Worm (Caenorhabditis elegans): ENCODE measurements around the gene bus-8A.

The bus-8A gene

DNA sequence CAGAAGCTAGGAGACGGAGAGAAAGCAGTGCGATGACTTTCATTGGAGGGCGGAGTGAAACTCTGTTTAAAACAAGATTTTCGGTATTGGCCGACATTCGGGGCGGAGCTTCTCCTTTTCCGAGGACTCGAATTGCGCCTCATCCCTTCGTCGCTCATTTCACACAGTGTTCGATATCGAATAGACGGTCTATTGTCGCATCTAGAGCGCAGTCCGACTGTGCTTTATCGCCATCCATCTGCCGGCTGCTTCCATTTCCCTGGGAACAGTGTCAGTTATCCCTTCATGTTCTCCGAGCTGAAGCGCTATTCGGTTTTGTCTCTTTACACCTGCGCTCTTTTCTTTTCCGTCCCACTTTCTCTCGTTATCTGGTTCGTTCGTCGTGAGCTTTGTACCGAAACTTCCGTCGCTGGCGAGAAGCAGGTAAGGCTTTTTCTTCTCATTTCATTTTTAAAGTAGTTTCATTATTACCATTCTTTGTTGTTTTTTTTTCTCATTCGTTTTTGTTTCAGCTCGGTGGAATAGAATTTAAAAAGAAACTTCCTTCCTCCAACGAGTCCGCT lies at the start of gene bus-8A, which contains the start of gene bus-8B:
Gene bus-8A, plus strand, starts transcription at position 96 of the 563 bp plus-strand sequence.
Gene bus-8B, plus strand, starts transcription at position 513 of the 563 bp plus-strand sequence.
- no peak for TF ChIP-seq W03F9.2 (tag; optimal IDR thresholded peaks at IDR 0.05)
- no peak for TF ChIP-seq him-1 (tag; optimal IDR thresholded peaks at IDR 0.05)
- no peak for TF ChIP-seq dao-5 (tag; optimal IDR thresholded peaks at IDR 0.05)

DNA sequence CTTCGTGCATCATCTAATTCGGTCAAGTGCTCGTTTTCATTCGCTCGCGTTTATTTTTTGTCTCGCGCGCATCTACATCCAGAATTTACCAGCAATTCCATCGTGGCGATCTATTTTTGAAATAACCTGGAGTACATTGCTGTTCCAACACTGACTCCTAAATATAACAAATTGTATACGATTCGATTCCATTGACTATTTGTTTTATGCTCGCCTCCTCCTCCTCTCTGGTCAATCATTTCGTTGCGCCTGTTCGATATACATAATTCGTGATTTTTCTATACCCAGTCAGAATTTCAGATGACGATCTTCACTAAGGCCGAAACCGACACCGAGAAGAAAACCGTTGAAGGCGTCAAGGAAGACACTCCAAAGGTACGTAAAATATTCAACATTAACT lies 47.9 kb upstream of the bus-8A start, which contains the start of gene itm-2:
Gene itm-2, plus strand, starts transcription at position 301 of the 400 bp plus-strand sequence.
- TF ChIP-seq W03F9.2 (tag; optimal IDR thresholded peaks at IDR 0.05) (no peak), dao-5 (tag; optimal IDR thresholded peaks at IDR 0.05) (no peak), him-1 (tag; optimal IDR thresholded peaks at IDR 0.05) (no peak)

DNA sequence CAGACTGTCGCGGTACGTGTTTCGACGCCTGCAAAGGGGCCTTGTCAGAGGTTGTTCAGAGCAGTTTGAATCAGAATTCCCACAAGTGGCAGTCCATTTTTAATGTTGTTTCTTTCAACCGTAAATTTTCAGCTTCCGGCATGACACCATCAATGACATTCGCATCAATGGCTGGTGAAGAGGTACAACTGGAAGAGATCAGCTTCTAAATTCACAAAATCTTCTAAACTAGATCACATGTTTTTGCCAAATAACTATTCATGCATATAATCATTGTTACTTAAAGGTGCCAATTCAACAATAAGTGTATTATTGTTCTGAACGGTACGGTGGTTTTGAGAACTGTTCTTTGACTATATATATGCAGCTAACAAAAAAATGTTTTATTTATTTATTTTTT lies 45.3 kb upstream of the bus-8A start:
- no peak for TF ChIP-seq him-1 (tag; optimal IDR thresholded peaks at IDR 0.05)
- TF ChIP-seq dao-5 (tag; optimal IDR thresholded peaks at IDR 0.05) = no peak
- TF ChIP-seq W03F9.2 (tag; optimal IDR thresholded peaks at IDR 0.05) = no peak

DNA sequence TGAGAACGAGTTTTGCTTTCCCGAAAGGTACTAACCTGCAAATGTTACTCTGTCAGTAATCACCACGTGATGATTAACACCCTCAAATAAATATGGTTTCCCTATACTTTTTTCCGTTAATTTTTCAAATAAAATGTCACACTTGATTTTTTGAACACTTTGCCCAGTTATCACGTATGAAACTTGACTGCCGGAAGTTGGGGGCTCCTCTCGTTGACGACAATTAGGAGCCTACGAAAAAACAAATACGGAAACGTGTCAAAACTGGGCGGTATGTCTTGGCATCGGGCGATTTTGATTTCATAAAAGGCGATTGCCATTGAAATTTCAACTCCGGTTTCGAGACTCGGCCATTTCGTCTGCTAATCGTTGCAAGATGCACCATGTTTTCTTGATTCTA lies 44.8 kb upstream of the bus-8A start, which contains the start of gene C25F6.8:
Gene C25F6.8, plus strand, starts transcription at position 301 of the 400 bp plus-strand sequence.
- TF ChIP-seq dao-5 (tag; optimal IDR thresholded peaks at IDR 0.05) = no peak
- no peak for TF ChIP-seq W03F9.2 (tag; optimal IDR thresholded peaks at IDR 0.05)
- TF ChIP-seq him-1 (tag; optimal IDR thresholded peaks at IDR 0.05) = no peak

DNA sequence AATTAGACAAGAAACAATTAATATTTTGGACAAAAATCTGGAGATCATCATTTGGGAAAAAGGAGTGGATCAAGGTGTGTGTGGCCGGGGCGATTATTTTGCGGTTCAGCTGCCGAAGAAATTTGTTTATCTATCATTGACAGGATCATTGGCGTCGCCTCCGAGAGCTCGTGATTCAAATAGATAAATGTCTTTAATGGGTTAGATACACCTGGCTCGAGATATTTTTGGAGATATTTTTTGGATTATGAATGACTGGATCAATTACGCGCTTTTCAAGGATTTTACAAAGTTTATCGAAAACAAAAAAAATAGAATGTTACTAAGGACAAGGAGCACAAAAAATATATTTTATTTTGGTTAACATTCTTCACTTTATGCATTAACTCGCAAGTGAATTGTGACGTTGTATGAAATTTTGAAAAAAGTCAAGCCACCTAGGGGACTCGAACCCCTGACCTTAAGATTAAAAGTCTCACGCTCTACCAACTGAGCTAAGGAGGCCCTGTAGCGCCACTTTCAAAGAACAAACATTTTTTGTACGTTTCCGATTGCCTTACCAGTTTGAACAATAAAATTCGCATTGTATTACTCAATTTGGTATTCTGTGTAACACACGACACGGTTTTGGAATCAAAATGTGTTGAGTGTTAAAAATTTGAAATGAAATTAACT lies 41.8 kb upstream of the bus-8A start, which contains the start of gene C25F6.6:
Gene C25F6.6, minus strand, starts transcription at position 51 of the 675 bp plus-strand sequence.
- TF ChIP-seq W03F9.2 (tag; optimal IDR thresholded peaks at IDR 0.05) = no peak
- no peak for TF ChIP-seq him-1 (tag; optimal IDR thresholded peaks at IDR 0.05)
- TF ChIP-seq dao-5 (tag; optimal IDR thresholded peaks at IDR 0.05) = no peak

DNA sequence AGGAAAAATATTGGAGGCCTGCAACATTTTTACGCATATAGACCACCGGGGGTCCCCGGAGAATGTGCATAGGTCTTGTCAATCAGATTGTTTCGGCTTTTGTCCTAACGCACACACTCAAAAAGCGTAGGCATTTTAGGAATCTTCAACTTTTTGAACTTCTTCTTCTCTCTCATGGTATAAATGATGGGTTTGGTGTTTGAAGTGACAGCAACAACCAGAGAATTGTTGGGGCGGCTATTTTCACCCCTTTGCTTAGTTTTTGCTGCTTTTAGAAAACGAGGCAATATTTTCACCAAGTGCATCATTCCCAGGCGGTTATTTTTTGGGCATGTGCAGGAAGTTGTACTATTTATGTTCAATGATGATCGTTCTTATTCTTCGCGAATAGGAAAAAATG lies 41.0 kb upstream of the bus-8A start:
- TF ChIP-seq W03F9.2 (tag; optimal IDR thresholded peaks at IDR 0.05) (no peak), him-1 (tag; optimal IDR thresholded peaks at IDR 0.05) (no peak), dao-5 (tag; optimal IDR thresholded peaks at IDR 0.05) (no peak)

DNA sequence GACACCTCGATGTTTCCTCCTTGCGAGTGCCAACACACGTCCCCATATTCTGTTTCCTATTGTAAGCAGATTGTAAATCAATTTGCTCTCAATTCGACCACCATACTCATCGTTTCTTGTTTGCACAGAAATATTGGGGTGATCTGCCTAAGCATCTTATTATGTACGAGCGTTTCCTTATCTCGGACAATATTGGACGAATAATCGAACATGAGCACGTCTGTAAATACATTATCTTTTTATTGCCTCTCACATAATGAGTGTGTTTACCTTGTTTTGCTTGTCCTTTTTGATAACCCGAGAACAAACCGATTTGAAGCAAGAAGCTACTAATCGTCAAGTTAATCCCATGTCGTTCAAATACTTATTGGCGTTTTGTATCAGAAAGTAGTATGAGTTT lies 37.6 kb upstream of the bus-8A start:
- TF ChIP-seq him-1 (tag; optimal IDR thresholded peaks at IDR 0.05) (no peak), dao-5 (tag; optimal IDR thresholded peaks at IDR 0.05) (no peak), W03F9.2 (tag; optimal IDR thresholded peaks at IDR 0.05) (no peak)

DNA sequence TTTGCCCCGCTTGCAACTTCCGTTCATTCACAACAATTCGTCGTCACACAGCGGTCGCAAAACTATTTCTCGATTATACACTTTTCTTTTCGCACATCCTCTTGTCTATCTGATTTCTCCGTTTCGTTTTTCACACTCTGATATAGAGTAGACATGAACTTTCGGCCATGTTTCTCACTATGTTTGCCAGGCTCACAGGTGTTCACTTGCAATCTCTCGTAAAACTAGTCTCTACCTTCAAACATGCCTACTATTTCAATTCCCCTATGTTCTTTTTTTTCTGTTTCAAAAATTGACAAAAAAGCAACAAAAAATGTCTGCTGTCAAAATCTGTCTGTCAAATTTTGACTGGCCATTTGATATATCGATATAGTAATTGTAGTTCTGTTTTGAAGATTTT lies 35.5 kb upstream of the bus-8A start:
- TF ChIP-seq him-1 (tag; optimal IDR thresholded peaks at IDR 0.05) = no peak

DNA sequence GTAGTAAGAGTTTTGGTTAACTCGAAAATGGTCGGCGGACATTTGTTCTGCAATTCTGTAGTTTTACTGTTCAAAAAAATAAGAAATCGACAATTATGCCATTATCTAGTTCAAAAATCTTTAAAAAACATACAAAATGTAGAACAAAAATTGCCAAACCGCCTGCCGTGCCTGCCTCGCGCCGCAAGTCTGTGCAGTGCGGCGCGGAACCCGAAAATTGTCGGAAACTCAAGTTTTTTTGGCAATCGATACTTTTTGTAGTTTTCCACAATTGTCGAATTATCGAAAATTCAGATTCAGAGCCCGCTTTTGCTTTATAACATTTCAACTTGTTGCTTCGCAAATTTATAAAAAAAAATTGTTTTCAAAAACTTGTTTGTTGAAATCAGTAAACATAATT lies 34.7 kb upstream of the bus-8A start:
- TF ChIP-seq dao-5 (tag; optimal IDR thresholded peaks at IDR 0.05) (no peak), W03F9.2 (tag; optimal IDR thresholded peaks at IDR 0.05) (no peak), him-1 (tag; optimal IDR thresholded peaks at IDR 0.05) (no peak)

DNA sequence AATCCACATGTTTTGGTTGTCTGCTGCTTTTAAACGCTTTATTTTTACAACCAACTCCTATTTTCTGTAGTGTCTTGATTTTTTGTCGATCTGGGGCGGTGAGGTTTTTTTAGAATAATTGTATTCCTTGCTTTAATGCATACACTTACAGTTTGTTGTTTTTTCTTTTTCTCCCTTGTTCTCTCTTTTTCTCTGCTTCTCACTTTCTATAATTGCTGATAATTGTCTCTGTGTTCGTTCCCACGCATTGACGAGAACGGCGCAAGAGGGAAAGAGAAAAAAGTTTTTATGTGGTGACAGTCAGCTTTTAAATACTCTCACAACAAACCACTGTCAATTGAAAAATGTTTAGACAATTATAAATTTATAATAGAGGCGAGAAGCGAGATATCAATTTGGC lies 34.0 kb upstream of the bus-8A start:
- TF ChIP-seq W03F9.2 (tag; optimal IDR thresholded peaks at IDR 0.05) (no peak), him-1 (tag; optimal IDR thresholded peaks at IDR 0.05) (no peak), dao-5 (tag; optimal IDR thresholded peaks at IDR 0.05) (no peak)

DNA sequence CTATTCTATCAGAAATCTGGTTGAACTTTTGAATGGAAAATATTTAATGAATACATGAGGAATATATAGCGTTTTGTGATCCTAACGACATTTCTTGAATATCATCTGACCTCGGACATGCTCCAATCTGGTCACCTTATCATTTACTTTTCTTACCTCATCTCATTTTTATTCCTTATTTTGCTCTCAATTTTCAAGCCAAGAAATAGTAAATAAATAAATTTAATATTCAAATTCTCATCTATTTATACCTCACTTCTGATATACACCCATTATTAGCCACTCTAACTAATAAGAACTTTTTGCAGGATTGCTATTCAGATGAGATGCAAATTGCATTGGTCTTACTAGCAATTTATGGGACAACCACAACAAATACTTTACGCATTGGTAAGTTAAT lies 31.8 kb upstream of the bus-8A start, which contains the start of gene ddr-1:
Gene ddr-1, plus strand, starts transcription at position 301 of the 400 bp plus-strand sequence.
- TF ChIP-seq W03F9.2 (tag; optimal IDR thresholded peaks at IDR 0.05) (no peak), him-1 (tag; optimal IDR thresholded peaks at IDR 0.05) (no peak), dao-5 (tag; optimal IDR thresholded peaks at IDR 0.05) (no peak)

DNA sequence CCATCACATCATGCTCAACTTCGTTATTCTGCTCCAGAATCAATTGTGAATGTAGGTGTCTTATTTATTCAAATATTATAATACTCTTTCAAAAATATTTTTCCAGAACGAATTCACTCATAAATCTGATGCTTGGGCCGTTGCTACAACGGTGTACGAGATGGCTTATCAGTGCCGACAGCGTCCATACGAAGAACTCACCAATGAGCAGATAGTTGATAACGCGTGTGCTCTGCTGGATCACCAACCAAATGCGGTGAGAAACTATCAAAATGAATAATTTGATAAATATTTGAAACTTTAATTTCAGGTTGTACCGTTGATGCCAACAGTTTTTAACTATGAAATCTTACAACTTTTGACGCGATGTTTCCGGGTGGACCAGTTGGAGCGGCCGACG lies 27.1 kb upstream of the bus-8A start:
- TF ChIP-seq W03F9.2 (tag; optimal IDR thresholded peaks at IDR 0.05) (no peak), dao-5 (tag; optimal IDR thresholded peaks at IDR 0.05) (no peak), him-1 (tag; optimal IDR thresholded peaks at IDR 0.05) (no peak)

DNA sequence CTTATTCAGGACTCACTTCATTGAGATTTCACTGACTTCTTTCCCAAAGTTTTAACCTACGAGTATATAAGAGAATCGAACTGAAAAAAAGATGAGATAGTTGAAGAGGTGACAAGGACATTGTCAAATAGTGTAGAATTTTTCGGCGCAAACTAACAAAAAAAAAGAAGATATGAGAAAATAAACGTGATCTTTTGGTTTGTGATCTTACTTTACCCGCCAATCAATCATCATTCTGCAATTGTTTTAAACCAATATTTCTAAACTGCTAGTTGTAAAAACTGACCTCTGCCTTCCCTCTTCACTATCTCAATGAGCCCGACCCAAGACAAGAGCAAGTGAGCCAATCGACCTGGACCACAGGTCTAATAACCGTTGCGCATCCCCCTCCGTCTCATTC lies 26.6 kb upstream of the bus-8A start:
- no peak for TF ChIP-seq dao-5 (tag; optimal IDR thresholded peaks at IDR 0.05)

DNA sequence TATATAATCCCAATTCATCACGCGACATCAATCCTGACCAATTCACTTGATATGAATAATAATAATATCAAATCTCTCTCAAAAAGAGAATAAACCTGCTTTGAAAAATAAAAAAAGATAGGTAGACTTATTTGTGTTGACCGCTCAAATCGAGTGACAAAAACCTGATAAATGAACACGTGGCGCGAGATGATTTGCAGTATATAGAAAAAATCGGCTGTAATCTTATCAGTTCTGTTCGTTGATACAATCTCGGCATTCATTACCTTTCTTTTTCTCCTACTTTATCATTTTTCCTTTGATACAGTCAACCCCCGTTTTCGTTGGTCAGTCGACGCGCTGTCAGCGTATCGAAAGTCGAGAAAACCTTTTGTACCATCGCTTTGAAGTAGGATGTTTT lies 25.4 kb upstream of the bus-8A start:
- TF ChIP-seq W03F9.2 (tag; optimal IDR thresholded peaks at IDR 0.05) (no peak), him-1 (tag; optimal IDR thresholded peaks at IDR 0.05) (no peak), dao-5 (tag; optimal IDR thresholded peaks at IDR 0.05) (no peak)

DNA sequence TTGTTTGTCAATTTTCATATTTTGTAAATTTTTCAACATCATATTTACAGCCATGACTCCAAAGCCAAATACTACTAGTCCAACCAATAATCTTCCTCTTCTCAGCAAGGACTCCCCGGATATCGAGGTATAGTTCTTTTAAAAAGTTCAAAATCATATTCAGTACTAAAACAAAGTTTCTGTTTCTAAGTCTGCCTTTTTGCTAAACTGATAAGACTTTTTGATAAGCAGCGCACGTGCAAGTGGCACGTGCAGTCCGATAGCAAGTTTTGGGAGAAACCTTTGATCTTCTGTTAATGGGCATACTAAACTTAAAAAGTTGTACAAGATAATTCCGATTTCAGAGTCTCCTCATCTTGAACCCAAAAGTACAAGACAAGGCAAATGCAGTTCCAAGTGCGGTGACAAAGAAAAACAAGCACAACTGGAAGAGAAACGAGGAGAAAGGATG lies 24.9 kb upstream of the bus-8A start, which contains the start of gene dpyd-1:
Gene dpyd-1, plus strand, starts transcription at position 51 of the 451 bp plus-strand sequence.
- no peak for TF ChIP-seq dao-5 (tag; optimal IDR thresholded peaks at IDR 0.05)
- no peak for TF ChIP-seq him-1 (tag; optimal IDR thresholded peaks at IDR 0.05)
- no peak for TF ChIP-seq W03F9.2 (tag; optimal IDR thresholded peaks at IDR 0.05)

All from whole organism, L4/young adult.